Worm (Caenorhabditis elegans): ENCODE results near the gene zmp-3.

DNA sequence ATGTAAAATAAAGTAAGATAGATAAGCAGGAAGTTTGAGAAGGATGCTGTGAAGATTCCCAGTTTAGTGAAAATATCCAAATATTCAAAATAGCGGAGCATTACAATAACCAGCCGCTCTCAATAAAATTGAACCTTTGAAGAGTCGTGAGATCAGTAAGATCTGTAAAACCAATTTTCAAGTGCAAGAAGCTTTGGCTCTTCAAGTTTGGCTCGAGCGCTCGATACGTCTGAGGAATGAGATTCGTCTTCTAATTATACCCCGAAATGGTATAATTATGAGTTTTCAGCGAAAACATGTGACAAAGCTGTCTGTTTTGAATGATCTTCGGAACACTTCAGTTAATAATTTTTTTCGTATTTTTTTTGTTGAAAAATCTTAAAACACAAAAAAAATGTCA lies 9.6 kb downstream of the zmp-3 start, which contains the start of gene str-46:
- no peak for TF ChIP-seq nhr-11 (tag; optimal IDR thresholded peaks at IDR 0.05)
- TF ChIP-seq daf-12 (tag; optimal IDR thresholded peaks at IDR 0.05): no peak
- no peak for TF ChIP-seq elt-2 (tag; optimal IDR thresholded peaks at IDR 0.05)
- TF ChIP-seq lin-39 (tag; optimal IDR thresholded peaks at IDR 0.05): no peak
- TF ChIP-seq aly-2 (tag; optimal IDR thresholded peaks at IDR 0.05): no peak
